Worm (Caenorhabditis elegans): Measurements from ENCODE around the gene prdx-2.

- TF ChIP-seq nhr-11 (tag; optimal IDR thresholded peaks at IDR 0.05) (no peak), hlh-13 (GFP tag; optimal IDR thresholded peaks at IDR 0.05) (no peak), unc-55 (GFP tag; optimal IDR thresholded peaks at IDR 0.05) (no peak), ceh-6 (GFP tag; optimal IDR thresholded peaks at IDR 0.05) (no peak), ceh-31 (tag; optimal IDR thresholded peaks at IDR 0.05) (no peak), F13H6.1 (tag; optimal IDR thresholded peaks at IDR 0.05) (no peak)
Observed at ce11 chrII:5412467-5412866, 34.5 kb downstream of the prdx-2 start, which contains the start of the genes EEED8.13 and EEED8.18.

Data from whole organism, late embryonic.